Fruit fly (Drosophila melanogaster) whole organism, wandering third instar larva: ENCODE measurements around the gene dpr19.

Source experiments
- CG32264 ChIP-seq: fragments of 200-800 bp; sonication (Bioruptor generic); optimal IDR thresholded peaks from 2 replicates; lab custom pipeline; 2016; ENCODE audit warnings: missing biosample characterization, missing genetic modification characterization
- CG9705 ChIP-seq: fragments of 200-800 bp; sonication (Bioruptor generic); optimal IDR thresholded peaks from 2 replicates; lab custom pipeline; 2018; ENCODE audit warnings: missing biosample characterization, mild to moderate bottlenecking, missing genetic modification characterization
- Dfd ChIP-seq: fragments of >200 bp; optimal IDR thresholded peaks from 2 replicates; lab custom pipeline; 2017; ENCODE audit warnings: missing biosample characterization, missing genetic modification characterization
- Dif ChIP-seq: fragments of 200-275, 200-300 bp; sonication (Bioruptor generic); optimal IDR thresholded peaks from 2 replicates; lab custom pipeline; 2018; ENCODE audit warnings: missing biosample characterization, missing genetic modification characterization; ENCODE audit not compliant: partially characterized antibody
- GATAd ChIP-seq: sonication (Bioruptor generic); optimal IDR thresholded peaks from 2 replicates; lab custom pipeline; 2016; ENCODE audit warnings: missing biosample characterization, missing genetic modification characterization
- HLH106 ChIP-seq: fragments of 200-800 bp; optimal IDR thresholded peaks from 3 replicates; lab custom pipeline; 2019; ENCODE audit warnings: missing biosample characterization, mild to moderate bottlenecking, missing genetic modification characterization, moderate library complexity
- Hnf4 ChIP-seq: fragments of 200-800 bp; sonication (Bioruptor generic); optimal IDR thresholded peaks from 2 replicates; lab custom pipeline; 2016; ENCODE audit warnings: missing biosample characterization, mild to moderate bottlenecking, missing genetic modification characterization
- Hr83 ChIP-seq: fragments of 200-300 bp; sonication (Bioruptor generic); optimal IDR thresholded peaks from 2 replicates; lab custom pipeline; 2016; ENCODE audit warnings: missing biosample characterization, mild to moderate bottlenecking, missing genetic modification characterization, moderate library complexity; ENCODE audit not compliant: poor library complexity, severe bottlenecking
- Myc ChIP-seq: fragments of >200 bp; optimal IDR thresholded peaks from 2 replicates; lab custom pipeline; 2017
- N ChIP-seq: fragments of >200 bp; optimal IDR thresholded peaks from 2 replicates; lab custom pipeline; 2018; ENCODE audit warnings: missing biosample characterization, missing external identifiers, missing genetic modification characterization
- OdsH ChIP-seq: fragments of 200-800 bp; sonication (Bioruptor generic); optimal IDR thresholded peaks from 2 replicates; lab custom pipeline; 2016; ENCODE audit warnings: missing biosample characterization, mild to moderate bottlenecking, missing genetic modification characterization
- Rel ChIP-seq, 2 experiments: fragments of 200-800 bp; sonication (Bioruptor generic) in 1 of 2; optimal IDR thresholded peaks; 2 replicates in 1 of 2; 3 replicates in 1 of 2; lab custom pipeline; 2016 to 2019; ENCODE audit warnings: mild to moderate bottlenecking in 2 of 2, missing biosample characterization in 2 of 2, missing genetic modification characterization in 2 of 2, moderate library complexity in 1 of 2
- Sp1 ChIP-seq: fragments of 200-800 bp; sonication (Bioruptor generic); optimal IDR thresholded peaks from 3 replicates; lab custom pipeline; 2019; ENCODE audit warnings: missing biosample characterization, mild to moderate bottlenecking, missing genetic modification characterization, moderate library complexity
- brk ChIP-seq: fragments of 200-800 bp; sonication (Bioruptor generic); optimal IDR thresholded peaks from 2 replicates; lab custom pipeline; 2016; ENCODE audit warnings: missing biosample characterization, mild to moderate bottlenecking, missing genetic modification characterization
- dmrt93B ChIP-seq: fragments of 200-800 bp; sonication (Bioruptor generic); optimal IDR thresholded peaks from 2 replicates; lab custom pipeline; 2018; ENCODE audit warnings: missing biosample characterization, mild to moderate bottlenecking, missing genetic modification characterization
- dsf ChIP-seq: sonication (Bioruptor generic); optimal IDR thresholded peaks from 2 replicates; lab custom pipeline; 2016; ENCODE audit warnings: missing biosample characterization, missing genetic modification characterization, borderline replicate concordance
- ey ChIP-seq: fragments of 200-800 bp; sonication (Bioruptor generic); optimal IDR thresholded peaks from 2 replicates; lab custom pipeline; 2016; ENCODE audit warnings: missing biosample characterization, missing genetic modification characterization
- h ChIP-seq: fragments of 200-800 bp; sonication (Bioruptor generic); optimal IDR thresholded peaks from 3 replicates; lab custom pipeline; 2016; ENCODE audit warnings: missing biosample characterization, mild to moderate bottlenecking, missing genetic modification characterization
- jim ChIP-seq: fragments of 175-275, 200-325 bp; sonication (Bioruptor generic); optimal IDR thresholded peaks from 2 replicates; lab custom pipeline; 2016; ENCODE audit warnings: missing biosample characterization, mild to moderate bottlenecking, missing genetic modification characterization
- lola ChIP-seq: fragments of >200 bp; optimal IDR thresholded peaks from 2 replicates; lab custom pipeline; 2017; ENCODE audit warnings: missing biosample characterization, missing genetic modification characterization
- pan ChIP-seq: fragments of >200 bp; optimal IDR thresholded peaks from 2 replicates; lab custom pipeline; 2017
- rgr ChIP-seq: fragments of 200-800 bp; sonication (Bioruptor generic); optimal IDR thresholded peaks from 3 replicates; lab custom pipeline; 2016; ENCODE audit warnings: missing biosample characterization, mild to moderate bottlenecking, missing genetic modification characterization
- sage ChIP-seq: fragments of 200-800 bp; sonication (Bioruptor generic); optimal IDR thresholded peaks from 2 replicates; lab custom pipeline; 2016; ENCODE audit warnings: missing biosample characterization, mild to moderate bottlenecking, missing genetic modification characterization
- sv ChIP-seq: fragments of 200-800 bp; sonication (Bioruptor generic); optimal IDR thresholded peaks from 3 replicates; lab custom pipeline; 2016; ENCODE audit warnings: missing biosample characterization, missing genetic modification characterization
- usp ChIP-seq: fragments of >200 bp; optimal IDR thresholded peaks from 2 replicates; lab custom pipeline; 2017; ENCODE audit warnings: missing biosample characterization, missing genetic modification characterization
- woc ChIP-seq: sonication (Bioruptor generic); optimal IDR thresholded peaks from 2 replicates; lab custom pipeline; 2016; ENCODE audit warnings: missing biosample characterization, mild to moderate bottlenecking, missing genetic modification characterization

The dpr19 gene

DNA sequence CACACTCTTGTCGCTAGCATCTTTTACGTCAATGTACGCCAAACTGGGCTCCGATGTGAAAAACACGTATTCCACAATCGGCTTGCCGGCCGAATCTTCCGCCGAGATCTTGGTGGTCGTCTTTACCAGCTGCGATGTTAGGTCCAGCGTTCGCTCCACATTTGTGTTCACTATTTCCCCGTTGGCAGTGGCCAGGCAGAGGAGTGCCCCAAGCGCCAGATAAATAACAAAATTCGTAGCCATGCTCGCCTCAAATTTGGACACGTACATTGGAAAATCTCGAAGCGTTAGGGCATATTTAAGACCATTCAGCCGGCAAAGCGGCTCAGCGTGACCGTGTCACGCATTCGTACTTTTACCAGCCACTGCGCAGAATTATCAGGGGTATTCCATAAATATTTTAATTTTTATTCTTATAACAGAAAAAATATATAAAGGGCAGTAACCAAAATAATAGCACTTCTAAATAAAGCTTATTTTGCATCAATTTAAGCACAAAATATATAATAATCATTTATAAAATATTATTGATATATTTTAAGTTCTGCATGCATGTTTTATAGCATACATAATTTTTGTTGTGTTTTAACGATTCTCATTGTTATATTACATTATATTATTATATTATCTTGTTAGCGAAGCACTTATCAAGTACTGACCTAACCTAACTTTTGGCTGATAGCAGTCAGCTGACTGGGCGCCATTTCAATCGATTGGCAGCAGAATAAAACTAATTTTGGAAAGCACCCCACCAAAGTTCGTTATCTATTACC, at the start of gene dpr19, which contains the start of gene CG33303:
TSS of gene dpr19 (plus strand) at position 705 of the 773 bp plus-strand sequence.
TSS of gene CG33303 (minus strand) at position 294 of the 773 bp plus-strand sequence.
- TF ChIP-seq OdsH (GFP tag; lab: Kevin White, UChicago): peak; percentile 18
- no peak for TF ChIP-seq Rel (GFP tag; optimal IDR thresholded peaks at IDR 0.05; lab: Kevin White, UChicago)
- TF ChIP-seq Rel (tag; optimal IDR thresholded peaks at IDR 0.05; lab: Kevin White, UChicago): peak; percentile 43
- TF ChIP-seq GATAd (GFP tag; lab: Kevin White, UChicago): no peak
- peak; percentile 69 for TF ChIP-seq HLH106
- peak; percentile 62 for TF ChIP-seq rgr (GFP tag; lab: Kevin White, UChicago)
- peak; percentile 21 for TF ChIP-seq Hr83 (GFP tag; lab: Kevin White, UChicago)
- TF ChIP-seq Sp1 (GFP tag; lab: Kevin White, UChicago): peak; percentile 69
- TF ChIP-seq ey (GFP tag; lab: Kevin White, UChicago): no peak

DNA sequence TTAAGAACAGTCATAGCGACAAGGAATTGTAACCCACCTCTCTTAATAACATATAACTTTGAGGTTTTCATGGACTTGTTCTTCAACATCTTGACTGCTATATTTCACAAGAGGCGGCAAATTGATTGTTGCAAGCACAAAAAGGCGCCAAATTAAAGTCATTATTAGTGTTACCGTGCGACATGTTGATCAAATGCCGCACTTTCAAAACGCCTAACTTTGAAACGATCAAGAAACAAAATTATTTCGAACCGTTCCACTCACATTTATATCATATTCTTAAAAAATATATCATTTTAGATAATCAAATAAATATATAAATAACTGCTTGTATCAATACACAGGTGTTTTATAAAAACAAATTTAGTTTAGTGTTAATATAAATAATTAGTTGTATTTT, 48.2 kb upstream of the dpr19 start, which contains the start of gene RnrL:
TSS of gene RnrL (minus strand) at position 154 of the 400 bp plus-strand sequence.
- TF ChIP-seq CG9705 (GFP tag; lab: Kevin White, UChicago) (no peak), N (GFP tag; lab: Kevin White, UChicago) (no peak), ey (GFP tag; lab: Kevin White, UChicago) (no peak)

DNA sequence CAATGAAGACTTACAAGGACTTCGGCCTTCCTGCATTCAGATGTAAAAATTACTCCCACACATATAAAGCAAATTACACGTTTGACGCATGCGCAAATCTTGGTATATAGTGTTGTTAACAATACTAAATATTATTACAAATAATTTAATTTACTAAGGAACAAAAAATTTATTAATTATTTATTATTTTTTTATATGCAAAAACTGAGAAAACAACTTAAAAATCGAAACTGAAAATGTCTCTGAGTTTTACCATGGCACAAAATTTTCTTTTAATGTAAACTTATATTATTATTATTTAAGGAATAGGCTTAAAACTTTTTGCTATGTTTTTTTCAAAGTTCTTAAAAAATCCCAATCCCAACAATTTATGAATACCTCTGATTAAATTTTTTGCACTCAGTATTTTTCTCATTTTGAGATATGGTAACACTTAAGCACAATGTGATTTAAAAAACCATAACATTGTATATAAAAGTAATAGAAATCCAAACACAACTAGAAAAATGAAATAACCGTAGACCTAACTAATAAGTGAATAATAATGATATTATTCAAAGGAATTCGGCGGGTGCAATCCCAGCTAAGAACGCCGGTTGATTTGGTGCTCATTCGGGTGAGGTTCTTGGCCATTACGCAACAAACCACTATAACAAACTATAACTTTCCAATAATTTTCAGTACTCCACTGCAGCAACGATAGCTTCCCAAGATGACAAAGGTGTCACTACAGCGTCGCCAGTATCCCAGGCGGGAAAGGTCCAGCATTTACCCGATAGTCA, 44.7 kb upstream of the dpr19 start, which contains the start of the genes Schip1 and Cox10:
TSS of gene Schip1 (minus strand) at position 51 of the 782 bp plus-strand sequence.
TSS of gene Cox10 (plus strand) at position 406 of the 782 bp plus-strand sequence.
- no peak for TF ChIP-seq Rel (GFP tag; optimal IDR thresholded peaks at IDR 0.05; lab: Kevin White, UChicago)
- TF ChIP-seq Rel (tag; optimal IDR thresholded peaks at IDR 0.05; lab: Kevin White, UChicago): no peak
- no peak for TF ChIP-seq pan (lab: Kevin White, UChicago)
- TF ChIP-seq dmrt93B (GFP tag; lab: Kevin White, UChicago): no peak
- TF ChIP-seq CG9705 (GFP tag; lab: Kevin White, UChicago): no peak
- TF ChIP-seq dsf: no peak
- TF ChIP-seq CG32264 (GFP tag; lab: Kevin White, UChicago): no peak
- no peak for TF ChIP-seq ey (GFP tag; lab: Kevin White, UChicago)
- no peak for TF ChIP-seq HLH106
- no peak for TF ChIP-seq N (GFP tag; lab: Kevin White, UChicago)
- no peak for TF ChIP-seq sv (GFP tag; lab: Kevin White, UChicago)
- no peak for TF ChIP-seq Sp1 (GFP tag; lab: Kevin White, UChicago)
- TF ChIP-seq Dfd (GFP tag; lab: Kevin White, UChicago): no peak
- no peak for TF ChIP-seq jim (GFP tag; lab: Kevin White, UChicago)
- TF ChIP-seq usp (GFP tag; lab: Kevin White, UChicago): no peak
- no peak for TF ChIP-seq h
- no peak for TF ChIP-seq woc (GFP tag; lab: Kevin White, UChicago)
- TF ChIP-seq sage (GFP tag; lab: Kevin White, UChicago): no peak
- no peak for TF ChIP-seq OdsH (GFP tag; lab: Kevin White, UChicago)

DNA sequence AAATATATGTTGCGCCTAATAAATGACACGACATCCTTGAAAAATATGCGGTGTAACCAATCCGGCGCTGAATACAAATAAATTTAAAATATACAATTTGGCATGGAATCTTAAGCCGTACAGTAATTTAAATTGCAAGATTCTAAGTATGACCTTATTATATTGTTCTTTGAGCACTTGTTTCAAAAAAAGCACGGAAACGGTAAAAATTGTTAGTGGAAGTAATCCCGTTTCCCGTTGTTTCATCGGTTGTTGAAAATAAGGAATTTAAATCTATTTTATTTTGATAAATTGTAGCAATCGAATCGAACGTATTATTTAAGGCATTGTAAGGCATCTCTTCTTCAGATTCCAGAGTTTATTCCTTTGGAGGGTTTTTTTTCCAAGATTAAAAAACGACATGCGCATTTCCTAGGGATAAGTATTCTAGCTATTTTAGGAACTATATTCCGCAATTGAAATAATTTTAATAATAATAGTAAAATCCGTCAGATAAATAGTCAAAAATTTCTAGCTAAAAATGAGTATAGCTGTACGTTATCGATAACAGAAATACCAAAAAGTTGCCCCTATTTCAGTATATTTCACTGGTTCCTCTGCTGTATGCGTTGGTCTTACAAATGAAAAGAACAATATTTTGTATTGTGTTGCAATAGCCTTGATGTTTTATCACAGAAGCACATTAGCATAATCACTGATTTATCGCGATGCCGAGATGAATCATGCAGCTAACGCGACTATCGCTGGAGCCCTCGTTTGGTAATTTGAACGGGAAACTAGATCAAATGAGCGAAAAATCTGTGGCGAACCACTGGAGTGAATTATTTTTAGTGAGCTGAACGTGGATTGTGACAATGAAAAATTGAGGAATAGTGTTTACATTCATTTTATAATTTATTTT, 42.6 kb upstream of the dpr19 start, which contains the start of gene GATAd:
TSS of gene GATAd (plus strand) at position 644 of the 901 bp plus-strand sequence.
- no peak for TF ChIP-seq dmrt93B (GFP tag; lab: Kevin White, UChicago)
- TF ChIP-seq sage (GFP tag; lab: Kevin White, UChicago): no peak
- no peak for TF ChIP-seq Hnf4
- peak; percentile 2 for TF ChIP-seq woc (GFP tag; lab: Kevin White, UChicago)
- peak; percentile 50 for TF ChIP-seq Hr83 (GFP tag; lab: Kevin White, UChicago)
- no peak for TF ChIP-seq lola (GFP tag; lab: Kevin White, UChicago)
- TF ChIP-seq Myc (lab: Kevin White, UChicago): peak; percentile 71
- TF ChIP-seq Dif (GFP tag; lab: Kevin White, UChicago): no peak
- TF ChIP-seq Rel (GFP tag; optimal IDR thresholded peaks at IDR 0.05; lab: Kevin White, UChicago): no peak
- peak; percentile 35 for TF ChIP-seq Rel (tag; optimal IDR thresholded peaks at IDR 0.05; lab: Kevin White, UChicago)
- no peak for TF ChIP-seq CG9705 (GFP tag; lab: Kevin White, UChicago)
- peak; percentile 56 for TF ChIP-seq brk
- no peak for TF ChIP-seq OdsH (GFP tag; lab: Kevin White, UChicago)
